Worm (Caenorhabditis elegans): ENCODE data around the gene F38A5.8.

F38A5.8 gene

ce11 chrIV:6602376-6602775, 2.8 kb downstream of the F38A5.8 start, which contains the start of gene F15B10.3:
Gene F15B10.3 (plus strand): TSS chrIV:6602676.
- no peak for TF ChIP-seq R02D3.7 (tag; optimal IDR thresholded peaks at IDR 0.05)
- no peak for TF ChIP-seq nhr-6 (tag; optimal IDR thresholded peaks at IDR 0.05)
- TF ChIP-seq vab-7 (GFP tag; IDR thresholded peaks at IDR 0.05): no peak
- no peak for TF ChIP-seq aha-1 (tag)
- no peak for TF ChIP-seq daf-19 (GFP tag; conservative IDR thresholded peaks at IDR 0.05)
- no peak for TF ChIP-seq lir-3 (tag; optimal IDR thresholded peaks at IDR 0.05)
- TF ChIP-seq ceh-44 (GFP tag; IDR thresholded peaks at IDR 0.05): no peak
- no peak for TF ChIP-seq lin-29 (GFP tag; IDR thresholded peaks at IDR 0.05)
- TF ChIP-seq spr-3 (GFP tag; optimal IDR thresholded peaks at IDR 0.05): no peak

ce11 chrIV:6603549-6603948, 4.0 kb downstream of the F38A5.8 start:
- TF ChIP-seq R02D3.7 (tag; optimal IDR thresholded peaks at IDR 0.05): no peak
- TF ChIP-seq zip-2 (tag; optimal IDR thresholded peaks at IDR 0.05): no peak
- peak in 1 of 2 experiments; percentile 55 for TF ChIP-seq unc-62 (GFP tag; optimal IDR thresholded peaks at IDR 0.05 in 1 of 2)
- TF ChIP-seq unc-62 (tag; optimal IDR thresholded peaks at IDR 0.05): no peak
- peak; percentile 21 for TF ChIP-seq dve-1 (tag; optimal IDR thresholded peaks at IDR 0.05; ENCODE audit: insufficient read depth)

ce11 chrIV:6605863-6606262, 6.3 kb downstream of the F38A5.8 start, which contains the start of gene nstp-2:
Gene nstp-2 (minus strand): TSS chrIV:6606188.
- peak; percentile 86 for TF ChIP-seq nhr-28 (tag; optimal IDR thresholded peaks at IDR 0.05)
- no peak for TF ChIP-seq Y5F2A.4 (GFP tag; optimal IDR thresholded peaks at IDR 0.05)

- TF ChIP-seq mes-2 (tag; optimal IDR thresholded peaks at IDR 0.05; ENCODE audit: poor library complexity, severe bottlenecking) (peak; percentile 60), zfp-2 (tag; optimal IDR thresholded peaks at IDR 0.05) (no peak), hlh-11 (tag; optimal IDR thresholded peaks at IDR 0.05) (peak; percentile 6), nhr-28 (tag; optimal IDR thresholded peaks at IDR 0.05) (peak; percentile 99), daf-16 (GFP tag; optimal IDR thresholded peaks at IDR 0.05) (no peak), daf-16 (tag; optimal IDR thresholded peaks at IDR 0.05) (peak; percentile 39)
Measured at ce11 chrIV:6606587-6606986, 7.0 kb downstream of the F38A5.8 start.

- TF ChIP-seq ztf-7 (tag; optimal IDR thresholded peaks at IDR 0.05) (no peak), nhr-25 (tag; optimal IDR thresholded peaks at IDR 0.05; ENCODE audit: borderline replicate concordance, insufficient read depth) (no peak), lin-15B (tag; optimal IDR thresholded peaks at IDR 0.05) (no peak), ZK337.2 (GFP tag; IDR thresholded peaks at IDR 0.05) (no peak), egl-27 (tag; optimal IDR thresholded peaks at IDR 0.05) (no peak), nhr-28 (tag; optimal IDR thresholded peaks at IDR 0.05) (peak; percentile 99), unc-62 (GFP tag; optimal IDR thresholded peaks at IDR 0.05 in 1 of 2) (peak in 1 of 2 experiments; percentile 50), unc-62 (tag; optimal IDR thresholded peaks at IDR 0.05) (no peak), nhr-76 (tag; optimal IDR thresholded peaks at IDR 0.05) (no peak), aha-1 (tag) (peak; percentile 77), Y5F2A.4 (GFP tag; optimal IDR thresholded peaks at IDR 0.05) (no peak), daf-16 (GFP tag; optimal IDR thresholded peaks at IDR 0.05) (no peak), daf-16 (tag; optimal IDR thresholded peaks at IDR 0.05) (peak; percentile 3), set-16 (GFP tag; IDR thresholded peaks at IDR 0.05) (no peak), duxl-1 (tag; optimal IDR thresholded peaks at IDR 0.05; ENCODE audit: poor library complexity) (no peak), pqm-1 (tag; optimal IDR thresholded peaks at IDR 0.05) (peak; percentile 18), ceh-20 (GFP tag; IDR thresholded peaks at IDR 0.05) (no peak)
Measured at ce11 chrIV:6607059-6607458, 7.5 kb downstream of the F38A5.8 start.

- no peak for TF ChIP-seq rbr-2 (tag; optimal IDR thresholded peaks at IDR 0.05)
- TF ChIP-seq mes-2 (tag; optimal IDR thresholded peaks at IDR 0.05; ENCODE audit: poor library complexity, severe bottlenecking): peak; percentile 46
- TF ChIP-seq nhr-6 (tag; optimal IDR thresholded peaks at IDR 0.05): peak; percentile 18
- TF ChIP-seq dve-1 (tag; optimal IDR thresholded peaks at IDR 0.05; ENCODE audit: insufficient read depth): peak; percentile 44
- TF ChIP-seq snpc-1.2 (GFP tag; IDR thresholded peaks at IDR 0.05): peak; percentile 73
- no peak for TF ChIP-seq daf-16 (GFP tag; optimal IDR thresholded peaks at IDR 0.05)
- TF ChIP-seq daf-16 (tag; optimal IDR thresholded peaks at IDR 0.05): peak; percentile 22
- TF ChIP-seq nhr-28 (tag; optimal IDR thresholded peaks at IDR 0.05): no peak
- TF ChIP-seq lin-38 (GFP tag; IDR thresholded peaks at IDR 0.05): peak; percentile 68
- TF ChIP-seq lsy-2 (tag; optimal IDR thresholded peaks at IDR 0.05): peak in 1 of 2 experiments; percentile 65
- no peak for TF ChIP-seq lin-1 (GFP tag; IDR thresholded peaks at IDR 0.05)
Measured at ce11 chrIV:6613296-6613695, 13.7 kb downstream of the F38A5.8 start, which contains the start of gene drh-1. Gene drh-1 (minus strand): TSS chrIV:6613353.
